Worm (Caenorhabditis elegans) whole organism, L2 larva: ENCODE data around the gene nspe-6.

Experiments used
- aly-2 ChIP-seq: fragments of 150-350 bp; optimal IDR thresholded peaks from 2 replicates; lab custom pipeline; 2014; ENCODE audit warnings: missing biosample characterization, missing genetic modification characterization
- ama-1 ChIP-seq: fragments of 150-350 bp; optimal IDR thresholded peaks from 2 replicates; lab custom pipeline; 2018; ENCODE audit warnings: inconsistent platforms
- dmd-4 ChIP-seq: sonication (generic microtip); optimal IDR thresholded peaks from 2 replicates; lab custom pipeline; 2017; ENCODE audit warnings: missing biosample characterization, missing genetic modification characterization
- egl-27 ChIP-seq: sonication (generic microtip); optimal IDR thresholded peaks from 3 replicates; lab custom pipeline; 2017; ENCODE audit warnings: missing biosample characterization, missing genetic modification reagents, missing genetic modification characterization
- lsy-2 ChIP-seq, 2 experiments: fragments of 150-350 bp in 1 of 2; sonication (generic microtip) in 1 of 2; optimal IDR thresholded peaks; 2 replicates each; lab custom pipeline; 2014 to 2017; ENCODE audit warnings: missing biosample characterization in 2 of 2, missing genetic modification characterization in 2 of 2
- nhr-129 ChIP-seq: fragments of 150-350 bp; optimal IDR thresholded peaks from 2 replicates; lab custom pipeline; 2014; ENCODE audit warnings: missing biosample characterization, missing genetic modification characterization
- nhr-25 ChIP-seq: fragments of 150-350 bp; sonication (generic microtip); optimal IDR thresholded peaks from 3 replicates; lab custom pipeline; 2014; ENCODE audit warnings: missing biosample characterization, missing genetic modification characterization
- skn-1 ChIP-seq: sonication (generic microtip); optimal IDR thresholded peaks from 2 replicates; lab custom pipeline; 2017; ENCODE audit warnings: missing biosample characterization, missing genetic modification characterization
- zag-1 ChIP-seq: fragments of 150-350 bp; optimal IDR thresholded peaks from 2 replicates; lab custom pipeline; 2014; ENCODE audit warnings: missing biosample characterization, missing genetic modification characterization
- ztf-11 ChIP-seq: sonication (generic microtip); optimal IDR thresholded peaks from 2 replicates; lab custom pipeline; 2017; ENCODE audit warnings: missing biosample characterization, missing genetic modification characterization

- TF ChIP-seq nhr-129 (tag; lab: Kevin White, UChicago) (no peak), lsy-2 (tag; optimal IDR thresholded peaks at IDR 0.05; lab: Kevin White, UChicago) (no peak), nhr-25 (no peak), ztf-11 (tag; lab: Kevin White, UChicago) (no peak), ama-1 (no peak), egl-27 (tag; lab: Kevin White, UChicago) (no peak), zag-1 (tag; lab: Kevin White, UChicago) (no peak), aly-2 (tag; lab: Kevin White, UChicago) (no peak), dmd-4 (no peak), skn-1 (tag; lab: Kevin White, UChicago) (no peak)
Measured at ce11 chrII:12626887-12627286, 10.9 kb upstream of the nspe-6 start, which contains the start of gene nspe-7.
